Worm (Caenorhabditis elegans): ENCODE results near the gene Y53F4B.36.
"Not testable (repeated sequence)": the region's sequence is repeated elsewhere in the genome, so short reads cannot be mapped to it uniquely, and the experiment has no call there.

Y53F4B.36 gene

DNA sequence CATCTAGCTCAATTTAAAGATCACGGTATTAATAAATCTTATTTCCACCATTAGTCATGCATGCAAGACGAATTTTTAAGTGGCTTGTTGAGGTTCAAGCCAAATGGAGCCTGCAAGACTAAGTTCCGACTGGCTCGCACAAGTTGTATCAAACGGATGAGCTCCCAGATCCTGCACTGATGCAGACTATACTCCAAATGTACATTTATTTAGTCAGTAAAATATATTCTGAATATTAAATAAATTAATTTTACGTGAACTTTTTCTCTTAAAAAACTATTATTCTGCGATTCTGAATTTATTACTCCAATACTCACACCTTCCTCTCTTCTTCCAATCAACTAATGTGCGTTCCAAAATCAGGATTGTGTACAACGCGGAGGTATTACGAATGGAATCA lies at the start of gene Y53F4B.36:
Gene Y53F4B.36, plus strand, starts transcription at position 301 of the 400 bp plus-strand sequence.
- TF ChIP-seq tbx-2 (tag; optimal IDR thresholded peaks at IDR 0.05) (no peak), nhr-25 (tag; optimal IDR thresholded peaks at IDR 0.05) (no peak), lsy-12 (tag; optimal IDR thresholded peaks at IDR 0.05) (no peak), zag-1 (tag; optimal IDR thresholded peaks at IDR 0.05) (no peak), nhr-28 (tag; optimal IDR thresholded peaks at IDR 0.05) (no peak), aly-2 (tag; optimal IDR thresholded peaks at IDR 0.05) (no peak), eor-1 (tag; optimal IDR thresholded peaks at IDR 0.05) (no peak), nhr-12 (tag; optimal IDR thresholded peaks at IDR 0.05) (no peak), ceh-16 (tag; optimal IDR thresholded peaks at IDR 0.05) (no peak), nhr-67 (tag; optimal IDR thresholded peaks at IDR 0.05) (no peak), nhr-76 (tag; optimal IDR thresholded peaks at IDR 0.05) (no peak), ceh-82 (tag; optimal IDR thresholded peaks at IDR 0.05) (no peak), ztf-4 (tag; optimal IDR thresholded peaks at IDR 0.05) (no peak), egl-27 (tag; optimal IDR thresholded peaks at IDR 0.05) (no peak), lin-15B (tag; optimal IDR thresholded peaks at IDR 0.05) (no peak), R02D3.7 (tag; optimal IDR thresholded peaks at IDR 0.05) (no peak), ceh-9 (tag; optimal IDR thresholded peaks at IDR 0.05) (no peak), ztf-11 (tag; optimal IDR thresholded peaks at IDR 0.05) (no peak)

DNA sequence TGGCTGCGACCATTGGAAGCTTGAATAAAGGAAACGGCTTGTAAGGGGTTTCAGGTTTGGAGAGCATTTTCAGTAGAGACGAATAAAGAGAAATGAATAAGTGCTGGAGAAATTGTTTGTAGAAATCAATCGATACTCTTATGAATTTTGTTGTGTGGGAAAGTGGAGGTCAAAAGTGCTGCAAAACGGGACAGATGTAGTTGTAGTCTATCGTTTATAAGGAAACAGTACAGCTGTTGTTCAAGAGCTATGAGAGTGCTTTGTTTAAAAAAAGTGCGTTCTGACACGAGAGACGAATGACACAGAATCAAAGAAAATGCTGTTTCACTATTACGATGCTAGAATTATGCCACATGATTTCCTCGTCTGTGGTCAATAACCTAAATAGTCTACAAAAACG lies 45.2 kb upstream of the Y53F4B.36 start, which contains the start of gene Y53F4B.62:
Gene Y53F4B.62, minus strand, starts transcription at position 101 of the 400 bp plus-strand sequence.
- TF ChIP-seq lin-39 (tag; optimal IDR thresholded peaks at IDR 0.05) = no peak
- TF ChIP-seq ceh-9 (tag; optimal IDR thresholded peaks at IDR 0.05) = no peak
- TF ChIP-seq unc-62 (GFP tag; optimal IDR thresholded peaks at IDR 0.05) = no peak
- TF ChIP-seq nhr-77 (tag; optimal IDR thresholded peaks at IDR 0.05) = no peak

DNA sequence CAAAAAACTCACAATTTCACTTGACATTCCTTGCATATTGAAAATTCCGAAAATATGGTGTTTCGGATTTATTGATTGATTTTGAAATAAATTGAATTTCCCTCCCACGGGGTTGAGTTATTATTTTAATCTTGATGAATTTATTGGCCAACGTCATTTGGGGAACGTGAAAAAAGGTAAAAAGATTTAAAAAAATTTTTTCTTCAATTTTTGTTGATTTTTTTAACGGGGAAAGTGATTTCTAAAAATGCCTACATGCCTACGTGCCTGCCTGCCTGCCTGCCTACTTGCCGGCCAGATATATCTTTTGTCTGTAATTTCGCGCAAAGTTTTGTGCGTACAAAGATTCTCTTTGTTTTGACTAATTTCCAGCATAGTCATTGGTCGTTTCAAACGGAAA lies 41.4 kb upstream of the Y53F4B.36 start, which contains the start of gene Y53F4B.24:
Gene Y53F4B.24, minus strand, starts transcription at position 101 of the 400 bp plus-strand sequence.
- TF ChIP-seq egl-27 (tag; optimal IDR thresholded peaks at IDR 0.05) (no peak), ceh-82 (tag; optimal IDR thresholded peaks at IDR 0.05) (no peak), ama-1 (optimal IDR thresholded peaks at IDR 0.05) (no peak), nhr-23 (tag; optimal IDR thresholded peaks at IDR 0.05) (no peak), nhr-28 (tag; optimal IDR thresholded peaks at IDR 0.05) (no peak), sea-2 (GFP tag; optimal IDR thresholded peaks at IDR 0.05) (no peak)

DNA sequence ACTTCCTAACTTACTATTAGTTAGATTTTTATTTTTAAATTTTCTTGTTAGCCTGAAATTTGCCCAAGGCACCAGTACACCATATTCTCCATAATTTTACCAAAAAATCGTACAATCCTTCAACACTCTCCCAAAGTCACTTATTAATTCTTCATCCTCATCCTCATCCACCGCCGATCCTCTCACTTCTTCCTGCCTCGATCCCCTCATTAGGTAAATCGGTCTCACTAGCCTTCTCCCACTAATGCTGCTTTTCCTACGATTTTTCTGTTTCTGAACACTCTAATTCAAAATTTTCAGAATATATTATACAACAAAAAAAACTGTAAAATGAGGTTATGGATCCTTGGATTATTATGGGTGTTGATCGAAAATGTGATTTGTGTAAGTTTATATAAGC lies 39.9 kb upstream of the Y53F4B.36 start, which contains the start of gene Y53F4B.25:
Gene Y53F4B.25, plus strand, starts transcription at position 301 of the 400 bp plus-strand sequence.
- TF ChIP-seq R02D3.7 (tag; optimal IDR thresholded peaks at IDR 0.05) (no peak), tbx-2 (tag; optimal IDR thresholded peaks at IDR 0.05) (no peak), mdl-1 (tag; optimal IDR thresholded peaks at IDR 0.05) (no peak), aly-2 (tag; optimal IDR thresholded peaks at IDR 0.05) (no peak), fos-1 (tag; optimal IDR thresholded peaks at IDR 0.05) (no peak), nhr-237 (tag; optimal IDR thresholded peaks at IDR 0.05) (no peak), unc-62 (GFP tag; optimal IDR thresholded peaks at IDR 0.05) (no peak), fkh-10 (GFP tag; optimal IDR thresholded peaks at IDR 0.05) (no peak), unc-39 (tag; optimal IDR thresholded peaks at IDR 0.05) (no peak), pqm-1 (tag; optimal IDR thresholded peaks at IDR 0.05) (no peak), lsy-12 (tag; optimal IDR thresholded peaks at IDR 0.05) (no peak), ceh-9 (tag; optimal IDR thresholded peaks at IDR 0.05) (no peak), egl-27 (tag; optimal IDR thresholded peaks at IDR 0.05) (no peak)

DNA sequence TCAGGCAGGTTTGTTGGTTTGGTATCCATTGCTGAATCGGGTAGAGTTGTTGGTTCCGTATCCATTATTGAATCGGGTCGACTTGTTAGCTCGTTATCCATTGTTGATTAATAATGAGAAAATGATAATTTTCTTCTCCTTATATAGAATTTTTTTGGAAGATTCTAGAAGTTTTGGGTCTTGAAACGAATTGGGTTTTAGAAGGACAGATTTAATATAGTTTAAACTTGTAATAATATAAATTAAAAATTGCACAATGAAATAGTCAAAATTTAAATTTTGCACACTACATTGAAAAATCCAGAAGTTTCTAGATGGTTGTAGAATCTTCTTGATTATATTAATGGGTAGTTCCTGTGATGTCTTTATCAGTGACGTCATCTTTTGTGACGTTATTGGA lies 34.9 kb upstream of the Y53F4B.36 start, which contains the start of gene Y53F4B.26:
Gene Y53F4B.26, minus strand, starts transcription at position 101 of the 400 bp plus-strand sequence.
- TF ChIP-seq nhr-23, ztf-11, tbx-2 (tag; optimal IDR thresholded peaks at IDR 0.05): not testable (repeated sequence)

DNA sequence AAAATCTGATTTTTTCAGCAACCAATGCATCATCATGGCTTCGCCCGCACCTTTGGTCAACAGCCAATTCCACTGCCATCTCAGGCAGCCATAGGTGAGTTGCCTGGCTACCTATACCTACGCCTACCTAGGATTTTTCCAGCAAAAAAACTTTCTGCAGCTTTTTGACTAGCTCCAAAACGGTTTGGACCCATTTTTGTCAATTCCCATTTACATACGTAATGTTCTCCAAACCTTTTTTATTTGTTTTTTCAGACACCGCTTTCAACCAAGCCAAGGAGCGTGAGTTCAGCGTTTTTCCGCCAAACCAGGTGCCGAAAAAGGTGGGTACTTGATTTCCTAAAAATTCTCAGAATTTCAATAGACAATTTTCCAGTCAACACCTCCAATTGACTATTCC lies 32.0 kb upstream of the Y53F4B.36 start:
- no peak for TF ChIP-seq pqm-1 (tag; optimal IDR thresholded peaks at IDR 0.05)
- no peak for TF ChIP-seq nhr-11 (tag; optimal IDR thresholded peaks at IDR 0.05)
- TF ChIP-seq ceh-16 (tag; optimal IDR thresholded peaks at IDR 0.05) = no peak
- no peak for TF ChIP-seq lsy-12 (tag; optimal IDR thresholded peaks at IDR 0.05)
- TF ChIP-seq nhr-12 (tag; optimal IDR thresholded peaks at IDR 0.05) = no peak
- TF ChIP-seq egl-27 (tag; optimal IDR thresholded peaks at IDR 0.05) = no peak
- no peak for TF ChIP-seq fkh-2 (tag; optimal IDR thresholded peaks at IDR 0.05)
- no peak for TF ChIP-seq eor-1 (tag; optimal IDR thresholded peaks at IDR 0.05)
- no peak for TF ChIP-seq ama-1 (optimal IDR thresholded peaks at IDR 0.05)
- no peak for TF ChIP-seq daf-12 (tag; optimal IDR thresholded peaks at IDR 0.05)
- no peak for TF ChIP-seq snpc-4 (tag; optimal IDR thresholded peaks at IDR 0.05)
- no peak for TF ChIP-seq mml-1 (tag; optimal IDR thresholded peaks at IDR 0.05)
- TF ChIP-seq egl-5 (tag; optimal IDR thresholded peaks at IDR 0.05) = no peak
- no peak for TF ChIP-seq sea-2 (GFP tag; optimal IDR thresholded peaks at IDR 0.05)
- no peak for TF ChIP-seq ZK546.5 (tag; optimal IDR thresholded peaks at IDR 0.05)
- no peak for TF ChIP-seq ztf-4 (tag; optimal IDR thresholded peaks at IDR 0.05)
- TF ChIP-seq nhr-25 (tag; optimal IDR thresholded peaks at IDR 0.05) = no peak
- no peak for TF ChIP-seq mdl-1 (tag; optimal IDR thresholded peaks at IDR 0.05)
- TF ChIP-seq pha-4 (tag; optimal IDR thresholded peaks at IDR 0.05) = no peak
- TF ChIP-seq hmg-11 (tag; optimal IDR thresholded peaks at IDR 0.05) = no peak
